Fruit fly (Drosophila melanogaster) whole organism, adult: ENCODE measurements around the gene CG32081.
A peak's percentile ranks its signal among the peaks of the same experiment; 100 is the strongest.

ENCODE experiments used
- CG11617 ChIP-seq: fragments of 200-800 bp; sonication (Bioruptor generic); optimal IDR thresholded peaks from 2 replicates; lab custom pipeline; 2017; ENCODE audit warnings: mild to moderate bottlenecking, missing biosample characterization, missing genetic modification reagents, missing genetic modification characterization
- CG33017 ChIP-seq: fragments of 200-800 bp; sonication (Bioruptor generic); optimal IDR thresholded peaks from 2 replicates; lab custom pipeline; 2018; ENCODE audit warnings: missing biosample characterization, mild to moderate bottlenecking, missing genetic modification characterization, moderate library complexity
- CG7045 ChIP-seq: fragments of 200-800 bp; sonication (Bioruptor generic); optimal IDR thresholded peaks from 2 replicates; lab custom pipeline; 2017; ENCODE audit warnings: missing biosample characterization, mild to moderate bottlenecking, missing genetic modification characterization
- CG7101 ChIP-seq: fragments of 200-800 bp; sonication (Bioruptor generic); optimal IDR thresholded peaks from 2 replicates; lab custom pipeline; 2018; ENCODE audit warnings: missing biosample characterization, mild to moderate bottlenecking, missing genetic modification characterization, moderate library complexity
- Crg-1 ChIP-seq: fragments of 200-800 bp; sonication (Bioruptor generic); optimal IDR thresholded peaks from 2 replicates; lab custom pipeline; 2016; ENCODE audit warnings: missing biosample characterization, missing genetic modification characterization
- Mnt ChIP-seq: fragments of 200-800 bp; sonication (Bioruptor generic); optimal IDR thresholded peaks from 2 replicates; lab custom pipeline; 2016; ENCODE audit warnings: missing biosample characterization, mild to moderate bottlenecking, missing genetic modification characterization
- bab1 ChIP-seq: fragments of 200-800 bp; sonication (Bioruptor generic); optimal IDR thresholded peaks from 3 replicates; lab custom pipeline; 2019; ENCODE audit warnings: missing biosample characterization, mild to moderate bottlenecking, missing genetic modification characterization, moderate library complexity
- cic ChIP-seq: fragments of 200-800 bp; sonication (Bioruptor generic); optimal IDR thresholded peaks from 2 replicates; lab custom pipeline; 2017; ENCODE audit warnings: missing biosample characterization, mild to moderate bottlenecking, missing genetic modification characterization, moderate library complexity
- cnc ChIP-seq, 2 experiments: fragments of >200 bp; optimal IDR thresholded peaks; 2 replicates each; lab custom pipeline; 2017
- kay ChIP-seq: fragments of 200-800 bp; sonication (Bioruptor generic); peaks from one replicate; lab custom pipeline; 2016; ENCODE audit warnings: missing biosample characterization, missing genetic modification characterization, borderline replicate concordance
- ovo ChIP-seq: fragments of 200-800 bp; sonication (Bioruptor generic); optimal IDR thresholded peaks from 2 replicates; lab custom pipeline; 2016; ENCODE audit warnings: missing biosample characterization, missing genetic modification characterization
- pad ChIP-seq: fragments of 200-800 bp; sonication (Bioruptor generic); optimal IDR thresholded peaks from 3 replicates; lab custom pipeline; 2017; ENCODE audit warnings: missing biosample characterization, missing genetic modification characterization, mild to moderate bottlenecking, moderate library complexity, missing genetic modification reagents
- tj ChIP-seq: fragments of 200-800 bp; sonication (Bioruptor generic); optimal IDR thresholded peaks from 3 replicates; lab custom pipeline; 2017; ENCODE audit warnings: missing biosample characterization, mild to moderate bottlenecking, missing genetic modification characterization, moderate library complexity
- toe ChIP-seq: fragments of 200-800 bp; sonication (Bioruptor generic); optimal IDR thresholded peaks from 2 replicates; lab custom pipeline; 2016; ENCODE audit warnings: missing biosample characterization, missing genetic modification characterization

dm6 chr3L:10989873-10990272 lies 37.5 kb upstream of the CG32081 start:
- TF ChIP-seq ovo (GFP tag; lab: Kevin White, UChicago) (no peak), cic (GFP tag; lab: Kevin White, UChicago) (no peak), CG11617 (GFP tag; lab: Kevin White, UChicago) (no peak), Mnt (GFP tag; lab: Kevin White, UChicago) (no peak), CG7045 (GFP tag; lab: Kevin White, UChicago) (no peak), kay (GFP tag; lab: Kevin White, UChicago) (no peak), bab1 (GFP tag; lab: Kevin White, UChicago) (no peak), tj (GFP tag; lab: Kevin White, UChicago) (no peak), CG33017 (tag; lab: Kevin White, UChicago) (no peak), toe (GFP tag; lab: Kevin White, UChicago) (no peak), Crg-1 (GFP tag; lab: Kevin White, UChicago) (no peak), pad (GFP tag; lab: Kevin White, UChicago) (no peak), CG7101 (no peak), cnc (optimal IDR thresholded peaks at IDR 0.05; lab: Kevin White, UChicago) (peak in 1 of 2 experiments; percentile 60)
